Worm (Caenorhabditis elegans): ENCODE measurements around the gene C46E10.1.

DNA sequence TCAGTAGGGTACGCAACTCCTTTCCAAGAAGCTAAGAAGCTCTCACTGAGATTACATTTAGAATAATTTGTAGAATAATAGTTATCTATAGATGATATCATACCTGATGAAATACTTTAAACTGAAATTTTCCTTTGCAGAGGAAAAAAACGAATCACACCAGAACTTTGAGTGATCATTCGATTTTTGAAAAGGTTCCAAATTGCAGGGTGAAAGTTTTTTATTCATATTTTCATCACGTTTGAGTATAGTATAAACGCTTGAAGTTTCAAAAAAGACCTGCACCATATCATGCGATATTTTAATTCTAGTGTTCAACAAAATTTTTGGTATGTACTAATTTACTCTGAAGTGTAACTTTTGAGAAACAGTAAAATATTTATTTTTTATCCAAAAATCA is 9.4 kb upstream of the C46E10.1 start, which contains the start of gene srh-100:
- TF ChIP-seq unc-30 (tag; optimal IDR thresholded peaks at IDR 0.05) (no peak), dpl-1 (GFP tag; optimal IDR thresholded peaks at IDR 0.05) (no peak), sox-4 (tag; optimal IDR thresholded peaks at IDR 0.05) (no peak), blmp-1 (tag; optimal IDR thresholded peaks at IDR 0.05) (no peak)

All from whole organism, L1 larva.